Fruit fly (Drosophila melanogaster) whole organism, wandering third instar larva: ENCODE measurements around the gene sgl.

Experiments
- Abd-B ChIP-seq: fragments of >200 bp; optimal IDR thresholded peaks from 2 replicates; lab custom pipeline; 2017; ENCODE audit warnings: missing biosample characterization, missing genetic modification characterization
- CG32264 ChIP-seq: fragments of 200-800 bp; sonication (Bioruptor generic); optimal IDR thresholded peaks from 2 replicates; lab custom pipeline; 2016; ENCODE audit warnings: missing biosample characterization, missing genetic modification characterization
- CG9705 ChIP-seq: fragments of 200-800 bp; sonication (Bioruptor generic); optimal IDR thresholded peaks from 2 replicates; lab custom pipeline; 2018; ENCODE audit warnings: missing biosample characterization, mild to moderate bottlenecking, missing genetic modification characterization
- CrebA ChIP-seq: fragments of 200-800 bp; sonication (Bioruptor generic); optimal IDR thresholded peaks from 2 replicates; lab custom pipeline; 2016; ENCODE audit warnings: missing biosample characterization, mild to moderate bottlenecking, missing genetic modification characterization, borderline replicate concordance
- Dfd ChIP-seq: fragments of >200 bp; optimal IDR thresholded peaks from 2 replicates; lab custom pipeline; 2017; ENCODE audit warnings: missing biosample characterization, missing genetic modification characterization
- Dif ChIP-seq: fragments of 200-275, 200-300 bp; sonication (Bioruptor generic); optimal IDR thresholded peaks from 2 replicates; lab custom pipeline; 2018; ENCODE audit warnings: missing biosample characterization, missing genetic modification characterization; ENCODE audit not compliant: partially characterized antibody
- GATAd ChIP-seq: sonication (Bioruptor generic); optimal IDR thresholded peaks from 2 replicates; lab custom pipeline; 2016; ENCODE audit warnings: missing biosample characterization, missing genetic modification characterization
- HLH106 ChIP-seq: fragments of 200-800 bp; optimal IDR thresholded peaks from 3 replicates; lab custom pipeline; 2019; ENCODE audit warnings: missing biosample characterization, mild to moderate bottlenecking, missing genetic modification characterization, moderate library complexity
- Hnf4 ChIP-seq: fragments of 200-800 bp; sonication (Bioruptor generic); optimal IDR thresholded peaks from 2 replicates; lab custom pipeline; 2016; ENCODE audit warnings: missing biosample characterization, mild to moderate bottlenecking, missing genetic modification characterization
- Hr83 ChIP-seq: fragments of 200-300 bp; sonication (Bioruptor generic); optimal IDR thresholded peaks from 2 replicates; lab custom pipeline; 2016; ENCODE audit warnings: missing biosample characterization, mild to moderate bottlenecking, missing genetic modification characterization, moderate library complexity; ENCODE audit not compliant: poor library complexity, severe bottlenecking
- Mio ChIP-seq: sonication (Bioruptor generic); optimal IDR thresholded peaks from 2 replicates; lab custom pipeline; 2016; ENCODE audit warnings: missing biosample characterization, missing genetic modification characterization
- Myc ChIP-seq: fragments of >200 bp; optimal IDR thresholded peaks from 2 replicates; lab custom pipeline; 2017
- N ChIP-seq: fragments of >200 bp; optimal IDR thresholded peaks from 2 replicates; lab custom pipeline; 2018; ENCODE audit warnings: missing biosample characterization, missing external identifiers, missing genetic modification characterization
- Rel ChIP-seq, 2 experiments: fragments of 200-800 bp; sonication (Bioruptor generic) in 1 of 2; optimal IDR thresholded peaks; 2 replicates in 1 of 2; 3 replicates in 1 of 2; lab custom pipeline; 2016 to 2019; ENCODE audit warnings: mild to moderate bottlenecking in 2 of 2, missing biosample characterization in 2 of 2, missing genetic modification characterization in 2 of 2, moderate library complexity in 1 of 2
- Sp1 ChIP-seq: fragments of 200-800 bp; sonication (Bioruptor generic); optimal IDR thresholded peaks from 3 replicates; lab custom pipeline; 2019; ENCODE audit warnings: missing biosample characterization, mild to moderate bottlenecking, missing genetic modification characterization, moderate library complexity
- br ChIP-seq: fragments of 200-800 bp; sonication (Bioruptor generic); optimal IDR thresholded peaks from 2 replicates; lab custom pipeline; 2016; ENCODE audit warnings: missing biosample characterization, missing genetic modification characterization
- brk ChIP-seq: fragments of 200-800 bp; sonication (Bioruptor generic); optimal IDR thresholded peaks from 2 replicates; lab custom pipeline; 2016; ENCODE audit warnings: missing biosample characterization, mild to moderate bottlenecking, missing genetic modification characterization
- dmrt93B ChIP-seq: fragments of 200-800 bp; sonication (Bioruptor generic); optimal IDR thresholded peaks from 2 replicates; lab custom pipeline; 2018; ENCODE audit warnings: missing biosample characterization, mild to moderate bottlenecking, missing genetic modification characterization
- dsf ChIP-seq: sonication (Bioruptor generic); optimal IDR thresholded peaks from 2 replicates; lab custom pipeline; 2016; ENCODE audit warnings: missing biosample characterization, missing genetic modification characterization, borderline replicate concordance
- ey ChIP-seq: fragments of 200-800 bp; sonication (Bioruptor generic); optimal IDR thresholded peaks from 2 replicates; lab custom pipeline; 2016; ENCODE audit warnings: missing biosample characterization, missing genetic modification characterization
- foxo ChIP-seq, 2 experiments: fragments of 200-800 bp; sonication (Bioruptor generic); optimal IDR thresholded peaks; 2 replicates in 1 of 2; 3 replicates in 1 of 2; lab custom pipeline; 2016 to 2017; ENCODE audit warnings: missing biosample characterization in 2 of 2, missing genetic modification characterization in 2 of 2
- h ChIP-seq: fragments of 200-800 bp; sonication (Bioruptor generic); optimal IDR thresholded peaks from 3 replicates; lab custom pipeline; 2016; ENCODE audit warnings: missing biosample characterization, mild to moderate bottlenecking, missing genetic modification characterization
- psq ChIP-seq: fragments of 200-800 bp; sonication (Bioruptor generic); optimal IDR thresholded peaks from 3 replicates; lab custom pipeline; 2017; ENCODE audit warnings: missing biosample characterization, mild to moderate bottlenecking, missing genetic modification characterization, moderate library complexity
- rgr ChIP-seq: fragments of 200-800 bp; sonication (Bioruptor generic); optimal IDR thresholded peaks from 3 replicates; lab custom pipeline; 2016; ENCODE audit warnings: missing biosample characterization, mild to moderate bottlenecking, missing genetic modification characterization
- tai ChIP-seq: sonication (Bioruptor generic); optimal IDR thresholded peaks from 2 replicates; lab custom pipeline; 2016; ENCODE audit warnings: missing biosample characterization, missing genetic modification characterization
- usp ChIP-seq: fragments of >200 bp; optimal IDR thresholded peaks from 2 replicates; lab custom pipeline; 2017; ENCODE audit warnings: missing biosample characterization, missing genetic modification characterization
- woc ChIP-seq: sonication (Bioruptor generic); optimal IDR thresholded peaks from 2 replicates; lab custom pipeline; 2016; ENCODE audit warnings: missing biosample characterization, mild to moderate bottlenecking, missing genetic modification characterization

The sgl gene

dm6 chr3L:6942103-6942830, 22.3 kb downstream of the sgl start:
- TF ChIP-seq h (peak; percentile 58), brk (GFP tag; lab: Kevin White, UChicago) (no peak)

- no peak for TF ChIP-seq usp (GFP tag; lab: Kevin White, UChicago)
- TF ChIP-seq HLH106, result no peak
- no peak for TF ChIP-seq CrebA
- TF ChIP-seq Abd-B, result no peak
Observed at dm6 chr3L:6934799-6935318, 29.7 kb downstream of the sgl start.

dm6 chr3L:6932626-6933025, 31.9 kb downstream of the sgl start, which contains the start of gene CG14820:
Gene CG14820, plus strand, starts transcription at chr3L:6932926.
- no peak for TF ChIP-seq CrebA
- no peak for TF ChIP-seq woc (GFP tag; lab: Kevin White, UChicago)
- no peak for TF ChIP-seq Rel (GFP tag; optimal IDR thresholded peaks at IDR 0.05; lab: Kevin White, UChicago)
- TF ChIP-seq Rel (tag; optimal IDR thresholded peaks at IDR 0.05; lab: Kevin White, UChicago), result no peak
- TF ChIP-seq ey (GFP tag; lab: Kevin White, UChicago), result no peak
- no peak for TF ChIP-seq dmrt93B (GFP tag; lab: Kevin White, UChicago)
- TF ChIP-seq Sp1, result no peak

- TF ChIP-seq GATAd (no peak), dsf (GFP tag; lab: Kevin White, UChicago) (no peak), rgr (GFP tag; lab: Kevin White, UChicago) (no peak), Hr83 (GFP tag; lab: Kevin White, UChicago) (no peak), foxo (GFP tag; optimal IDR thresholded peaks at IDR 0.05; lab: Kevin White, UChicago) (no peak), Myc (lab: Kevin White, UChicago) (no peak), Rel (GFP tag; optimal IDR thresholded peaks at IDR 0.05; lab: Kevin White, UChicago) (no peak), Rel (tag; optimal IDR thresholded peaks at IDR 0.05; lab: Kevin White, UChicago) (no peak), Hnf4 (GFP tag; lab: Kevin White, UChicago) (no peak)
Observed at dm6 chr3L:6931850-6932249, 32.7 kb downstream of the sgl start, which contains the start of gene CG45413. Gene CG45413, minus strand, starts transcription at chr3L:6931950.

dm6 chr3L:6925843-6926242, 38.7 kb downstream of the sgl start:
- no peak for TF ChIP-seq Dif (GFP tag; lab: Kevin White, UChicago)
- peak; percentile 29 for TF ChIP-seq N
- peak; percentile 10 for TF ChIP-seq Dfd (GFP tag; lab: Kevin White, UChicago)
- no peak for TF ChIP-seq psq (GFP tag; lab: Kevin White, UChicago)
- no peak for TF ChIP-seq woc (GFP tag; lab: Kevin White, UChicago)
- TF ChIP-seq rgr (GFP tag; lab: Kevin White, UChicago), result no peak
- no peak for TF ChIP-seq CG32264 (GFP tag; lab: Kevin White, UChicago)
- TF ChIP-seq HLH106, result no peak
- no peak for TF ChIP-seq tai (GFP tag; lab: Kevin White, UChicago)

- TF ChIP-seq dsf (GFP tag; lab: Kevin White, UChicago) (no peak), rgr (GFP tag; lab: Kevin White, UChicago) (no peak)
Observed at dm6 chr3L:6919213-6919612, 45.3 kb downstream of the sgl start.

- TF ChIP-seq Dfd (GFP tag; lab: Kevin White, UChicago), result no peak
- no peak for TF ChIP-seq br (GFP tag; lab: Kevin White, UChicago)
- TF ChIP-seq Rel (GFP tag; optimal IDR thresholded peaks at IDR 0.05; lab: Kevin White, UChicago), result no peak
- TF ChIP-seq Rel (tag; optimal IDR thresholded peaks at IDR 0.05; lab: Kevin White, UChicago), result peak; percentile 67
- no peak for TF ChIP-seq Mio (GFP tag; lab: Kevin White, UChicago)
- no peak for TF ChIP-seq Abd-B
- no peak for TF ChIP-seq CG9705
Observed at dm6 chr3L:6914776-6915175, 49.8 kb downstream of the sgl start, which contains the start of gene Prat2. Gene Prat2, minus strand, starts transcription at chr3L:6914876.
